Worm (Caenorhabditis elegans) whole organism, L4 larva: ENCODE data around the gene F36D3.16.

Source experiments
- F10B5.3 ChIP-seq: sonication (generic microtip); optimal IDR thresholded peaks from 2 replicates; lab custom pipeline; 2016; ENCODE audit warnings: mild to moderate bottlenecking, missing genetic modification characterization, missing compliant biosample characterization
- F37D6.2 ChIP-seq: sonication (generic microtip); optimal IDR thresholded peaks from 2 replicates; lab custom pipeline; 2016; ENCODE audit warnings: mild to moderate bottlenecking, missing genetic modification characterization, missing compliant biosample characterization
- F49E8.2 ChIP-seq: sonication (generic microtip); optimal IDR thresholded peaks from 2 replicates; lab custom pipeline; 2016; ENCODE audit warnings: missing compliant biosample characterization, mild to moderate bottlenecking, missing genetic modification characterization, borderline replicate concordance
- T20F7.1 ChIP-seq: fragments of 200-800 bp; sonication (Bioruptor generic); optimal IDR thresholded peaks from 2 replicates; lab custom pipeline; 2018; ENCODE audit warnings: mild to moderate bottlenecking, missing genetic modification characterization, missing compliant biosample characterization
- Y48G9A.11 ChIP-seq: fragments of 200-800 bp; sonication (Bioruptor generic); IDR thresholded peaks from 2 replicates; pipeline ENCODE4 v1.3.6; 2022; ENCODE audit warnings: missing genetic modification reagents, missing genetic modification characterization, missing compliant biosample characterization
- Y75B8A.6 ChIP-seq: fragments of 200-800 bp; sonication (Bioruptor generic); IDR thresholded peaks from 2 replicates; pipeline ENCODE4 v1.3.6; 2022; ENCODE audit warnings: missing genetic modification reagents, missing genetic modification characterization, missing compliant biosample characterization
- ZK337.2 ChIP-seq: fragments of 200-800 bp; sonication (Bioruptor generic); IDR thresholded peaks from 2 replicates; pipeline ENCODE4 v1.3.6; 2022; ENCODE audit warnings: missing genetic modification reagents, missing genetic modification characterization, missing compliant biosample characterization
- ZK546.5 ChIP-seq, 2 experiments: sonication (generic microtip); optimal IDR thresholded peaks; 2 replicates each; lab custom pipeline; 2017; ENCODE audit warnings: missing biosample characterization in 2 of 2, missing genetic modification characterization in 2 of 2
- arid-1 ChIP-seq: fragments of 200-800 bp; sonication (Bioruptor generic); conservative IDR thresholded peaks from 2 replicates; pipeline ENCODE4 v1.3.6; 2022; ENCODE audit warnings: missing genetic modification reagents, missing genetic modification characterization, missing compliant biosample characterization
- ceh-62 ChIP-seq: sonication (generic microtip); optimal IDR thresholded peaks from 2 replicates; lab custom pipeline; 2017; ENCODE audit warnings: missing biosample characterization, missing genetic modification characterization
- ctbp-1 ChIP-seq: fragments of 200-800 bp; sonication (Bioruptor generic); IDR thresholded peaks from 2 replicates; pipeline ENCODE4 v1.3.6; 2022; ENCODE audit warnings: missing genetic modification reagents, missing genetic modification characterization, missing compliant biosample characterization
- daf-16 ChIP-seq, 3 experiments: sonication (generic microtip); optimal IDR thresholded peaks; 2 replicates each; lab custom pipeline; 2016 to 2017; ENCODE audit warnings: missing genetic modification characterization in 3 of 3, missing genetic modification reagents in 3 of 3, mild to moderate bottlenecking in 2 of 3, missing compliant biosample characterization in 2 of 3, missing biosample characterization in 1 of 3, moderate library complexity in 1 of 3
- dmd-6 ChIP-seq: fragments of 200-800 bp; sonication (Bioruptor generic); IDR thresholded peaks from 2 replicates; pipeline ENCODE4 v1.3.6; 2022; ENCODE audit warnings: missing genetic modification reagents, missing genetic modification characterization, missing compliant biosample characterization
- dmd-9 ChIP-seq: fragments of 200-800 bp; sonication (Bioruptor generic); IDR thresholded peaks from 2 replicates; pipeline ENCODE4 v1.3.6; 2022; ENCODE audit warnings: missing genetic modification reagents, missing genetic modification characterization, missing compliant biosample characterization
- fkh-10 ChIP-seq: fragments of 150-350 bp; optimal IDR thresholded peaks from 2 replicates; lab custom pipeline; 2014; ENCODE audit warnings: missing biosample characterization, missing genetic modification reagents, missing genetic modification characterization
- gei-8 ChIP-seq: fragments of 200-800 bp; sonication (Bioruptor generic); optimal IDR thresholded peaks from 2 replicates; lab custom pipeline; 2018; ENCODE audit warnings: mild to moderate bottlenecking, missing genetic modification characterization, missing compliant biosample characterization
- hif-1 ChIP-seq, 2 experiments: sonication (generic microtip); optimal IDR thresholded peaks; 2 replicates each; lab custom pipeline; 2016 to 2017; ENCODE audit warnings: missing compliant biosample characterization in 2 of 2, missing genetic modification characterization in 2 of 2, missing genetic modification reagents in 2 of 2, missing genotype in 2 of 2, mild to moderate bottlenecking in 1 of 2
- hlh-11 ChIP-seq: fragments of 200-800 bp; sonication (Bioruptor generic); optimal IDR thresholded peaks from 2 replicates; lab custom pipeline; 2018; ENCODE audit warnings: mild to moderate bottlenecking, missing genetic modification characterization, missing compliant biosample characterization
- lin-13 ChIP-seq: fragments of 150-350 bp; optimal IDR thresholded peaks from 2 replicates; lab custom pipeline; 2014; ENCODE audit warnings: missing biosample characterization, missing genetic modification reagents, missing genetic modification characterization
- lin-38 ChIP-seq: fragments of 200-800 bp; sonication (Bioruptor generic); IDR thresholded peaks from 2 replicates; pipeline ENCODE4 v1.3.6; 2022; ENCODE audit warnings: missing genetic modification reagents, missing genetic modification characterization, missing compliant biosample characterization
- lsy-2 ChIP-seq, 2 experiments: fragments of 150-350 bp in 1 of 2; sonication (generic microtip) in 1 of 2; optimal IDR thresholded peaks; 2 replicates each; lab custom pipeline; 2014 to 2017; ENCODE audit warnings: missing biosample characterization in 2 of 2, missing genetic modification characterization in 2 of 2
- mdt-29 ChIP-seq: fragments of 200-800 bp; sonication (Bioruptor generic); IDR thresholded peaks from 2 replicates; pipeline ENCODE4 v1.3.6; 2022; ENCODE audit warnings: missing genetic modification reagents, missing genetic modification characterization, missing compliant biosample characterization
- nhr-11 ChIP-seq: fragments of 150-350 bp; optimal IDR thresholded peaks from 2 replicates; lab custom pipeline; 2014; ENCODE audit warnings: missing biosample characterization, missing genetic modification characterization
- nhr-237 ChIP-seq: sonication (generic microtip); optimal IDR thresholded peaks from 2 replicates; lab custom pipeline; 2017; ENCODE audit warnings: missing biosample characterization, missing genetic modification characterization
- nhr-25 ChIP-seq: sonication (generic microtip); optimal IDR thresholded peaks from 2 replicates; lab custom pipeline; 2017; ENCODE audit warnings: missing genetic modification characterization, mild to moderate bottlenecking, missing compliant biosample characterization, antibody characterized with exemption, moderate library complexity, borderline replicate concordance; ENCODE audit not compliant: insufficient read depth
- nhr-41 ChIP-seq: fragments of 200-800 bp; sonication (Bioruptor generic); IDR thresholded peaks from 2 replicates; pipeline ENCODE4 v1.3.6; 2022; ENCODE audit warnings: missing genetic modification reagents, missing genetic modification characterization, missing compliant biosample characterization
- nhr-77 ChIP-seq: fragments of 150-350 bp; optimal IDR thresholded peaks from 2 replicates; lab custom pipeline; 2014; ENCODE audit warnings: missing biosample characterization, missing genetic modification characterization
- pqm-1 ChIP-seq: sonication (generic microtip); optimal IDR thresholded peaks from 2 replicates; lab custom pipeline; 2017; ENCODE audit warnings: missing biosample characterization, missing genetic modification characterization
- snpc-1.2 ChIP-seq: fragments of 200-800 bp; sonication (Bioruptor generic); IDR thresholded peaks from 2 replicates; pipeline ENCODE4 v1.3.6; 2022; ENCODE audit warnings: missing genetic modification reagents, missing genetic modification characterization, missing compliant biosample characterization
- tra-1 ChIP-seq: fragments of 200-800 bp; sonication (Bioruptor generic); IDR thresholded peaks from 2 replicates; pipeline ENCODE4 v1.3.6; 2022; ENCODE audit warnings: missing genetic modification reagents, missing genetic modification characterization, missing compliant biosample characterization
- unc-62 ChIP-seq, 3 experiments: fragments of 150-350 bp in 1 of 3; sonication (generic microtip); optimal IDR thresholded peaks in 2 of 3; peaks in 1 of 3; 1 replicate in 1 of 3; 2 replicates in 2 of 3; lab custom pipeline; 2014 to 2017; ENCODE audit warnings: missing biosample characterization in 3 of 3, missing genetic modification characterization in 3 of 3, missing genetic modification reagents in 3 of 3, missing genotype in 1 of 3
- zip-2 ChIP-seq: fragments of 150-350 bp; optimal IDR thresholded peaks from 2 replicates; lab custom pipeline; 2014; ENCODE audit warnings: missing biosample characterization, missing genetic modification characterization
- ztf-11 ChIP-seq: fragments of 150-350 bp; optimal IDR thresholded peaks from 2 replicates; lab custom pipeline; 2014; ENCODE audit warnings: missing biosample characterization, missing genetic modification characterization
- ztf-7 ChIP-seq: fragments of 150-350 bp; optimal IDR thresholded peaks from 2 replicates; lab custom pipeline; 2014; ENCODE audit warnings: missing biosample characterization, missing genetic modification characterization

F36D3.16 gene

ce11 chrV:16522242-16522641 lies 5.7 kb upstream of the F36D3.16 start, which contains the start of gene srw-34:
Gene srw-34 (minus strand): TSS chrV:16522342.
- TF ChIP-seq unc-62 (GFP tag; optimal IDR thresholded peaks at IDR 0.05 in 1 of 2; lab: Kevin White, UChicago) (no peak), unc-62 (tag; optimal IDR thresholded peaks at IDR 0.05; lab: Kevin White, UChicago) (no peak), ctbp-1 (GFP tag; lab: Robert Waterston, UW) (no peak), zip-2 (no peak), dmd-6 (GFP tag; lab: Robert Waterston, UW) (no peak), hlh-11 (tag; lab: Kevin White, UChicago) (no peak), Y75B8A.6 (no peak), nhr-11 (tag; lab: Kevin White, UChicago) (no peak), pqm-1 (tag; lab: Kevin White, UChicago) (no peak), ztf-11 (tag; lab: Kevin White, UChicago) (no peak), lin-13 (GFP tag; lab: Kevin White, UChicago) (no peak), gei-8 (GFP tag; lab: Kevin White, UChicago) (no peak), F49E8.2 (no peak), ceh-62 (tag; lab: Kevin White, UChicago) (no peak), nhr-25 (tag; lab: Kevin White, UChicago) (no peak), F10B5.3 (tag; lab: Kevin White, UChicago) (no peak), dmd-9 (GFP tag; lab: Robert Waterston, UW) (no peak), snpc-1.2 (GFP tag; lab: Robert Waterston, UW) (no peak), daf-16 (GFP tag; optimal IDR thresholded peaks at IDR 0.05; lab: Kevin White, UChicago) (no peak), daf-16 (tag; optimal IDR thresholded peaks at IDR 0.05; lab: Kevin White, UChicago) (no peak), nhr-41 (no peak)

DNA sequence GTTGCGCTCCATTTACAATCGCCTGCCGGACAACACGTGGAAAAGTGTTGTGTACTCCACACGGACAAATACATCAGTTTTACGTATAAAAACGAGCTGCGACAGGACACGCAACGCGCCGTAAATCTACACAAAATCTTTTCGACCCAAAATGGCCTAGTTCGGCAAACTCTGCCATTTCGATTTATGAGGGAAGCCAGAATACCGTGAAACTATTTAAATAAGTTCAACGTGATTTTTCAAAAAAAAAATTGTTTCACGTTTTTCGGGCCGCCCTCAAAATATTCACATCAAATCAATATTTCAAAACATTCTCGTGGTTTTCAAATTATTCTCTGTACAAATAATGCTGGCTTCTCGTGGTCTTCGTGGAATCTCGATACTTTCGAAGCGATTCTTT lies 1.0 kb upstream of the F36D3.16 start, which contains the start of gene F36D3.8:
F36D3.8 (plus strand) TSS at position 301 of the 400 bp plus-strand sequence.
- TF ChIP-seq ZK337.2 (GFP tag; lab: Robert Waterston, UW) (0 out of 2 replicates have a peak, but pooled peaks have one; percentile 8), ztf-7 (tag; lab: Kevin White, UChicago) (no peak)

DNA sequence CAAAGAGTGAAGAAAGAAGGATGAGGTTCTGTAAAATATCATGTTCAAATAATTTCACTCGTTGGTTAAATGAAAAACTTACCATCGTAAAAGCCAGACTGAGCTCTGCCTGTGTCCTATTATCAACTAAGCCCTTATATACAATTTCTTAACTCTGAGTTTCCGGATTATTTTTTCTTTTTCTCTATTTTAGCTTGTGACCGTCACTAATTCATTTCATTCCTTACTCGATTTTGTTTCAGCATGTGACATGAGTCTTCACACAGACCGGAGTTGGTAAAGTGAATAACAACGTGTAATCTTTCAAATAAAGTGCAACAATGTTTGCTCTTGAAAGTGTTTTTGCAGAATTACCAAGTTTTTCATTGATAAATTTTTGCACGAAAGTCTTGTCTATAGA lies 6.1 kb downstream of the F36D3.16 start, which contains the start of gene cpr-2:
cpr-2 (minus strand) TSS at position 101 of the 400 bp plus-strand sequence.
- TF ChIP-seq nhr-237 (tag; lab: Kevin White, UChicago), result no peak
- TF ChIP-seq nhr-77 (tag; lab: Kevin White, UChicago), result no peak
- TF ChIP-seq ZK337.2 (GFP tag; lab: Robert Waterston, UW), result no peak
- no peak for TF ChIP-seq hif-1 (tag; optimal IDR thresholded peaks at IDR 0.05; lab: Kevin White, UChicago)
- no peak for TF ChIP-seq lin-38 (GFP tag; lab: Robert Waterston, UW)
- no peak for TF ChIP-seq ZK546.5 (tag; optimal IDR thresholded peaks at IDR 0.05; lab: Kevin White, UChicago)
- no peak for TF ChIP-seq hlh-11 (tag; lab: Kevin White, UChicago)
- no peak for TF ChIP-seq lsy-2 (tag; optimal IDR thresholded peaks at IDR 0.05; lab: Kevin White, UChicago)
- no peak for TF ChIP-seq F37D6.2
- TF ChIP-seq mdt-29 (GFP tag; lab: Robert Waterston, UW), result no peak
- no peak for TF ChIP-seq arid-1 (GFP tag; lab: Robert Waterston, UW)
- TF ChIP-seq zip-2, result no peak
- no peak for TF ChIP-seq T20F7.1
- TF ChIP-seq tra-1 (GFP tag; lab: Robert Waterston, UW), result no peak
- no peak for TF ChIP-seq fkh-10 (GFP tag; lab: Kevin White, UChicago)

DNA sequence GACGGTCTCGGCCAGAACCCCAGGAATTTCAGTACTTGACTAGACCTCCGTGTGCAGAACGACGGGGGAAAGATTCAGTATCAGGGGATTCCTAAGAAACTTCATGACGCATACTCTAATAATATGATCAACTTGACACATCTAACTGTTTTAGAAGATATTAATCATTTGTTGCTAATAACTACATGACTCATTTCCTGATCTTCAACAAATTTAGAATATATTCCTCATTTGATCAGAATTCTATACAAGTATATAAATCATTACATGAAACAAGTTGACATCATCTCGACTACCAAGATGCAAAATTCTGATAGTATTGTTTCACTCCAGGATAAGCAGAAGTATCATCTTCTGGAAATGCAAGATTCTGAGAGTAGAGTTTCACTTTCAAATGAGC lies 7.3 kb downstream of the F36D3.16 start, which contains the start of gene Y32B12B.8:
Y32B12B.8 (plus strand) TSS at position 301 of the 400 bp plus-strand sequence.
- no peak for TF ChIP-seq mdt-29 (GFP tag; lab: Robert Waterston, UW)
- TF ChIP-seq Y48G9A.11 (GFP tag; lab: Robert Waterston, UW), result no peak
